Worm (Caenorhabditis elegans) whole organism, L1 larva: ENCODE data around the gene umps-1.
A peak's percentile ranks its signal among the peaks of the same experiment; 100 is the strongest.

Experiments
- Y116A8C.19 ChIP-seq: sonication (generic microtip); optimal IDR thresholded peaks from 2 replicates; lab custom pipeline; 2016; ENCODE audit warnings: missing compliant biosample characterization, missing genetic modification characterization, borderline replicate concordance
- alr-1 ChIP-seq: fragments of 200-800 bp; sonication (Bioruptor generic); optimal IDR thresholded peaks from 2 replicates; lab custom pipeline; 2018; ENCODE audit warnings: borderline replicate concordance, mild to moderate bottlenecking, missing genetic modification characterization, missing compliant biosample characterization
- aly-2 ChIP-seq: fragments of 150-350 bp; optimal IDR thresholded peaks from 2 replicates; lab custom pipeline; 2014; ENCODE audit warnings: missing biosample characterization, missing genetic modification characterization
- blmp-1 ChIP-seq: fragments of 150-350 bp; optimal IDR thresholded peaks from 2 replicates; lab custom pipeline; 2014; ENCODE audit warnings: missing biosample characterization, missing genetic modification characterization
- ceh-8 ChIP-seq: fragments of 200-800 bp; sonication (Bioruptor generic); optimal IDR thresholded peaks from 2 replicates; lab custom pipeline; 2018; ENCODE audit warnings: mild to moderate bottlenecking, missing genetic modification characterization, moderate library complexity, missing compliant biosample characterization
- ceh-82 ChIP-seq, 3 experiments: fragments of 150-350 bp in 1 of 3; sonication (generic microtip) in 2 of 3; optimal IDR thresholded peaks; 2 replicates each; lab custom pipeline; 2014 to 2017; ENCODE audit warnings: missing biosample characterization in 3 of 3, missing genetic modification characterization in 3 of 3
- ceh-90 ChIP-seq: sonication (generic microtip); optimal IDR thresholded peaks from 2 replicates; lab custom pipeline; 2016; ENCODE audit warnings: missing genetic modification characterization, missing compliant biosample characterization
- ces-1 ChIP-seq: fragments of 150-350 bp; optimal IDR thresholded peaks from 2 replicates; lab custom pipeline; 2014; ENCODE audit warnings: missing biosample characterization, missing genetic modification reagents, missing genetic modification characterization
- dpl-1 ChIP-seq, 3 experiments: fragments of 150-350 bp in 2 of 3; sonication (generic microtip) in 1 of 3; optimal IDR thresholded peaks; 2 replicates each; lab custom pipeline; 2014 to 2017; ENCODE audit warnings: missing biosample characterization in 3 of 3, missing genetic modification characterization in 3 of 3, missing genetic modification reagents in 3 of 3
- dsc-1 ChIP-seq: sonication (generic microtip); optimal IDR thresholded peaks from 2 replicates; lab custom pipeline; 2016; ENCODE audit warnings: mild to moderate bottlenecking, missing genetic modification characterization, missing compliant biosample characterization
- efl-1 ChIP-seq, 4 experiments: fragments of 150-350 bp; optimal IDR thresholded peaks in 3 of 4; peaks in 1 of 4; 1 replicate in 1 of 4; 2 replicates in 3 of 4; lab custom pipeline; 2014; ENCODE audit warnings: missing biosample characterization in 2 of 4, missing genetic modification characterization in 2 of 4, missing genetic modification reagents in 2 of 4
- efl-3 ChIP-seq: fragments of 200-800 bp; sonication (Bioruptor generic); optimal IDR thresholded peaks from 2 replicates; lab custom pipeline; 2018; ENCODE audit warnings: mild to moderate bottlenecking, missing genetic modification characterization, missing compliant biosample characterization
- egl-13 ChIP-seq: sonication (generic microtip); optimal IDR thresholded peaks from 2 replicates; lab custom pipeline; 2016; ENCODE audit warnings: missing genotype, missing genetic modification reagents, missing genetic modification characterization, missing compliant biosample characterization
- elt-3 ChIP-seq, 6 experiments: fragments of 150-350 bp in 1 of 6; sonication (generic microtip); optimal IDR thresholded peaks; 2 replicates each; lab custom pipeline; 2017 to 2018; ENCODE audit warnings: missing biosample characterization in 6 of 6, missing genetic modification characterization in 6 of 6, inconsistent platforms in 1 of 6
- fkh-10 ChIP-seq: sonication (generic microtip); optimal IDR thresholded peaks from 2 replicates; lab custom pipeline; 2017; ENCODE audit warnings: missing biosample characterization, missing genetic modification reagents, missing genetic modification characterization
- fkh-8 ChIP-seq: sonication (generic microtip); optimal IDR thresholded peaks from 2 replicates; lab custom pipeline; 2016; ENCODE audit warnings: mild to moderate bottlenecking, missing genetic modification characterization, missing compliant biosample characterization
- hlh-17 ChIP-seq: fragments of 200-800 bp; sonication (Bioruptor generic); optimal IDR thresholded peaks from 2 replicates; lab custom pipeline; 2018; ENCODE audit warnings: missing genetic modification characterization, mild to moderate bottlenecking, missing compliant biosample characterization, moderate library complexity, borderline replicate concordance
- hlh-4 ChIP-seq: sonication (generic microtip); optimal IDR thresholded peaks from 2 replicates; lab custom pipeline; 2016; ENCODE audit warnings: mild to moderate bottlenecking, missing genetic modification characterization, missing compliant biosample characterization
- jun-1 ChIP-seq: fragments of 150-350 bp; optimal IDR thresholded peaks from 2 replicates; lab custom pipeline; 2014; ENCODE audit warnings: missing biosample characterization, missing genetic modification reagents, missing genetic modification characterization
- lin-14 ChIP-seq: fragments of 200-800 bp; sonication (Bioruptor generic); optimal IDR thresholded peaks from 2 replicates; lab custom pipeline; 2018; ENCODE audit warnings: mild to moderate bottlenecking, missing genetic modification characterization, moderate library complexity, missing compliant biosample characterization
- lin-15B ChIP-seq: fragments of 150-350 bp; sonication (generic microtip); optimal IDR thresholded peaks from 3 replicates; lab custom pipeline; 2014; ENCODE audit warnings: missing biosample characterization, missing genetic modification characterization
- lin-39 ChIP-seq: fragments of 150-350 bp; optimal IDR thresholded peaks from 2 replicates; lab custom pipeline; 2014; ENCODE audit warnings: missing biosample characterization, missing genetic modification reagents, missing genetic modification characterization
- lsy-2 ChIP-seq, 2 experiments: fragments of 150-350 bp; optimal IDR thresholded peaks; 2 replicates each; lab custom pipeline; 2014; ENCODE audit warnings: missing biosample characterization in 2 of 2, missing genetic modification characterization in 2 of 2
- mab-9 ChIP-seq: fragments of 200-800 bp; sonication (Bioruptor generic); IDR thresholded peaks from 2 replicates; pipeline ENCODE4 v1.3.6; 2022; ENCODE audit warnings: missing genetic modification reagents, missing genetic modification characterization, missing compliant biosample characterization
- mef-2 ChIP-seq: fragments of 150-350 bp; optimal IDR thresholded peaks from 2 replicates; lab custom pipeline; 2014; ENCODE audit warnings: missing biosample characterization, missing genetic modification characterization
- nhr-19 ChIP-seq: fragments of 200-800 bp; sonication (Bioruptor generic); conservative IDR thresholded peaks from 2 replicates; pipeline ENCODE4 v1.3.6; 2022; ENCODE audit warnings: missing genetic modification characterization, missing compliant biosample characterization
- nhr-237 ChIP-seq: fragments of 150-350 bp; optimal IDR thresholded peaks from 2 replicates; lab custom pipeline; 2014; ENCODE audit warnings: missing biosample characterization, missing genetic modification characterization
- nhr-71 ChIP-seq: sonication (generic microtip); optimal IDR thresholded peaks from 2 replicates; lab custom pipeline; 2016; ENCODE audit warnings: mild to moderate bottlenecking, missing genetic modification characterization, moderate library complexity, missing compliant biosample characterization
- nhr-76 ChIP-seq: sonication (generic microtip); optimal IDR thresholded peaks from 2 replicates; lab custom pipeline; 2017; ENCODE audit warnings: missing biosample characterization, missing genetic modification characterization
- nhr-85 ChIP-seq: sonication (generic microtip); peaks from one replicate; lab custom pipeline; 2016; ENCODE audit warnings: missing genetic modification characterization, inconsistent platforms, missing compliant biosample characterization
- nhr-90 ChIP-seq: sonication (generic microtip); optimal IDR thresholded peaks from 2 replicates; lab custom pipeline; 2016; ENCODE audit warnings: mild to moderate bottlenecking, missing genetic modification characterization, missing compliant biosample characterization; ENCODE audit not compliant: poor library complexity
- pag-3 ChIP-seq: sonication (generic microtip); optimal IDR thresholded peaks from 2 replicates; lab custom pipeline; 2017; ENCODE audit warnings: missing genetic modification characterization, mild to moderate bottlenecking, missing compliant biosample characterization, antibody characterized with exemption, borderline replicate concordance; ENCODE audit not compliant: insufficient read depth
- pax-3 ChIP-seq: fragments of 200-800 bp; sonication (Bioruptor generic); optimal IDR thresholded peaks from 2 replicates; lab custom pipeline; 2018; ENCODE audit warnings: mild to moderate bottlenecking, missing genetic modification characterization, moderate library complexity, missing compliant biosample characterization
- snpc-4 ChIP-seq: fragments of 150-350 bp; optimal IDR thresholded peaks from 2 replicates; lab custom pipeline; 2014; ENCODE audit warnings: missing biosample characterization, missing genetic modification characterization
- snu-23 ChIP-seq: sonication (generic microtip); optimal IDR thresholded peaks from 2 replicates; lab custom pipeline; 2016; ENCODE audit warnings: missing genetic modification characterization, missing compliant biosample characterization
- sptf-1 ChIP-seq: fragments of 150-350 bp; optimal IDR thresholded peaks from 2 replicates; lab custom pipeline; 2014; ENCODE audit warnings: missing biosample characterization, missing genetic modification characterization
- sup-37 ChIP-seq: fragments of 200-800 bp; sonication (Bioruptor generic); optimal IDR thresholded peaks from 2 replicates; lab custom pipeline; 2018; ENCODE audit warnings: mild to moderate bottlenecking, missing genetic modification characterization, missing compliant biosample characterization
- swsn-7 ChIP-seq: sonication (generic microtip); optimal IDR thresholded peaks from 2 replicates; lab custom pipeline; 2016; ENCODE audit warnings: missing genetic modification characterization, missing compliant biosample characterization
- tbx-2 ChIP-seq: sonication (generic microtip); optimal IDR thresholded peaks from 2 replicates; lab custom pipeline; 2016; ENCODE audit warnings: missing genetic modification characterization, missing compliant biosample characterization
- tlp-1 ChIP-seq: fragments of 150-350 bp; optimal IDR thresholded peaks from 2 replicates; lab custom pipeline; 2014; ENCODE audit warnings: missing biosample characterization, missing genetic modification characterization
- unc-62 ChIP-seq: fragments of 150-350 bp; optimal IDR thresholded peaks from 2 replicates; lab custom pipeline; 2014; ENCODE audit warnings: missing biosample characterization, missing genetic modification reagents, missing genetic modification characterization
- unc-86 ChIP-seq: sonication (generic microtip); optimal IDR thresholded peaks from 2 replicates; lab custom pipeline; 2016; ENCODE audit warnings: missing genetic modification characterization, missing compliant biosample characterization
- xbp-1 ChIP-seq: sonication (generic microtip); optimal IDR thresholded peaks from 2 replicates; lab custom pipeline; 2016; ENCODE audit warnings: missing genetic modification characterization, missing compliant biosample characterization
- zag-1 ChIP-seq: fragments of 150-350 bp; optimal IDR thresholded peaks from 2 replicates; lab custom pipeline; 2014; ENCODE audit warnings: missing biosample characterization, missing genetic modification characterization

The umps-1 gene

DNA sequence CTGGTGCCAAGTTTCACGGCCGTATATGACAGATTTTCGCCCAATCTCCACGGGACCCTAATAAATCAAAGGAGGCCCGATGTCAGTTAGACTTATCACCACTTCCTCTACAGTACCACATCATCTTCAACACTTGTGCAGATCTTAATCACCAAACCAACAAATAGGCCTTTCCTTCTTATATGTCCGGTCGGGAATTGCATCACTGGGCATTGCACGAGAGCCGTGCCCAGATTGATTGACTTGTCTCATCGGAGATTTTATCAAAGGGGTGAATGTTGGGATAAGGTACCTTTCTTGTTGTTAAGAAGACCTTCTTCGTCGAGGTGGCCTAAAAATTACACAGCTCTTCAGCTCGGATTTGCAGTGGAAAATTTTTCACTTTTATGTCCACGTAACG, 12.7 kb downstream of the umps-1 start:
- TF ChIP-seq fkh-10 (GFP tag; lab: Kevin White, UChicago) = no peak
- peak; percentile 36 for TF ChIP-seq nhr-85 (tag; lab: Kevin White, UChicago)
- no peak for TF ChIP-seq efl-1 (optimal IDR thresholded peaks at IDR 0.05; lab: Kevin White, UChicago)
- peak in 1 of 2 experiments; percentile 20 for TF ChIP-seq efl-1 (GFP tag; optimal IDR thresholded peaks at IDR 0.05 in 1 of 2; lab: Kevin White, UChicago)

DNA sequence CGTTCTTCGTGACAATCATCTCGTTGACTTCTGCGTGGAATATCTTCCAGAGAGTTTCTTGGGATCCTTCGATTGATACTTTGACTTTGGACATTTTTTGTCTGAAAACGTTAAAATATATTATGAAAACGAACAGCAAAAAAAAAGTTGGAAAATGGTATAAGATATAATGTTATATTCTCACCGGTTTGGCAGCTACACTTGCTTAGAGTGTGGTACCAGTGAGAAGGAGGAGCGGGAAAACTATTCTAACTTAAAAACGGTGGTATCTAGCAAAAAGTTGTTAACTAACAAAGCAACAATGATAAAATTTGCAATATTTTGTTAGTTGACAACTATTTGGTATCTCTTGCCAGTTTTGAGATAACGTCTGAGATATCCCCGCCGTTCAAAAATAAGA, 15.7 kb downstream of the umps-1 start, which contains the start of gene tbx-9:
Gene tbx-9 (minus strand): TSS at position 101 of the 400 bp plus-strand sequence.
- TF ChIP-seq pag-3 (tag; lab: Kevin White, UChicago) (no peak), hlh-17 (no peak), ces-1 (no peak), tbx-2 (tag; lab: Kevin White, UChicago) (no peak), nhr-76 (tag; lab: Kevin White, UChicago) (no peak), egl-13 (tag; lab: Kevin White, UChicago) (no peak), mab-9 (GFP tag; lab: Robert Waterston, UW) (no peak), aly-2 (tag; lab: Kevin White, UChicago) (no peak), unc-86 (no peak), zag-1 (no peak), sptf-1 (tag; lab: Kevin White, UChicago) (no peak), lin-14 (GFP tag; lab: Kevin White, UChicago) (no peak)

DNA sequence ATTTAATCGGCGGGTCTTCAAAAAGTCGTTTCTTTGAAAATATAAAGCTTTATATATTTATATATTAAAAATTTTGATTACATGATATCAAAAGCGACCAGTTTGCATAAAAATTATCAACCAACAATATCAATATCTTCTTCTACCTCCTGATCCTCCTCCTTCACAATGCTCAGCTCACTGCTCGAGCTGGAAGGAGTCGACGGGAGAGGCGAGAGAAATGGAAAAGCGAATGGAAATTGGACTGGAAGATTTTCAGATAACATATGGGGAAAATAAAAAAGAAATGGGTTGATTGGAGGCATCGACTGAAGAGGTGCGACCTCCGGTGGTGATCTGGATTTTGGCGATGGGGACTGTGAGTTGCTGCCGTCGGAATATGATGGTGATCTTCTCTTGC, 17.5 kb downstream of the umps-1 start:
- no peak for TF ChIP-seq ceh-8 (GFP tag; lab: Kevin White, UChicago)
- no peak for TF ChIP-seq efl-1 (optimal IDR thresholded peaks at IDR 0.05; lab: Kevin White, UChicago)
- TF ChIP-seq efl-1 (GFP tag; optimal IDR thresholded peaks at IDR 0.05 in 1 of 2; lab: Kevin White, UChicago) = peak in 1 of 2 experiments; percentile 56
- TF ChIP-seq lin-39 (tag; lab: Kevin White, UChicago) = no peak
- no peak for TF ChIP-seq unc-62 (GFP tag; lab: Kevin White, UChicago)
- TF ChIP-seq nhr-71 (tag; lab: Kevin White, UChicago) = no peak
- no peak for TF ChIP-seq mef-2 (tag; lab: Kevin White, UChicago)

DNA sequence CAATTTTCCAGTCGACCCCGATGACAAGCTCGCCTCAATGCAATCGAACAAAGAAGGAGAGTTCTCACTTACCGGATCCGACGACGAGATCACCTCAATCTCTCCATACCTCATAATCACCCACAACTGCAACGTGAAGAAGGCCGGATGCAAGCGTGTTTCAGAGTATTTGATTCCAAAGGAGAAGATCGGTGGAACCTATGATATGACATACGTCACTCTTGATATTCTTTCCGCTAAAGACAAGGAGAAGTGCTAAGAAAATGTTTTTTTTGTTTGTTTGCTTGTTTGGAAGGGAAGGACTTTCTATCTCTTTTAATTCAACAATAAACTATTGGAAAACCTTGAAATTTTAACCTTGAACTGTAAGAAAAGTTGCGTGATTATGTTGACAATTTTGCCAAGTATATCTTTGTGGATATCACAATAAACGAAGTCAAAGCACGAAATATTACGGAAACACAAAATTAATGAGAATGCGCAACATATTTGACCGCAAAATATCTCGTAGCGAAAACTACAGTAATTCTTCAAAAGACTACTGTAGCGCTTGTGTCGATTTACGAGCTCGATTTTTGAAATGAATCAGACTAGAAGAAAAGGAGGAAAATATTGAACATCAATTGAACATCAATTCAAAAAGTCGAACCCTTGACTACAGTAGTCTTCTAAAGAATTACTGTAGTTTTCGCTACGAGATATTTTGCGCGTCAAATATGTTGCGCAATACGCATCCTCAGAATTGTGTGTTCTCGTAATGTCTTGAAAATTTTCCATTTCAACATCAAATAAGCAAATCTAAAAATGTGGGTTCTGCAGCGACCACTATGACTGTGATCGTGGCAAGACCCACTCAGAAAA, 18.2 kb downstream of the umps-1 start:
- TF ChIP-seq nhr-237 (tag; lab: Kevin White, UChicago) (no peak), snpc-4 (no peak), dsc-1 (tag; lab: Kevin White, UChicago) (no peak), jun-1 (tag; lab: Kevin White, UChicago) (no peak), nhr-19 (GFP tag; lab: Robert Waterston, UW) (no peak), xbp-1 (tag; lab: Kevin White, UChicago) (no peak), snu-23 (peak; percentile 27), mef-2 (tag; lab: Kevin White, UChicago) (no peak), ceh-82 (tag; optimal IDR thresholded peaks at IDR 0.05; lab: Kevin White, UChicago) (no peak), dpl-1 (GFP tag; optimal IDR thresholded peaks at IDR 0.05; lab: Kevin White, UChicago) (no peak), tlp-1 (tag; lab: Kevin White, UChicago) (no peak), nhr-90 (tag; lab: Kevin White, UChicago) (peak; percentile 37), Y116A8C.19 (no peak), fkh-8 (tag; lab: Kevin White, UChicago) (no peak), sup-37 (GFP tag; lab: Kevin White, UChicago) (no peak), blmp-1 (peak; percentile 25), efl-3 (GFP tag; lab: Kevin White, UChicago) (no peak), aly-2 (tag; lab: Kevin White, UChicago) (no peak), unc-62 (GFP tag; lab: Kevin White, UChicago) (no peak), pax-3 (tag; lab: Kevin White, UChicago) (no peak), alr-1 (tag; lab: Kevin White, UChicago) (no peak), nhr-71 (tag; lab: Kevin White, UChicago) (peak; percentile 37), ceh-90 (tag; lab: Kevin White, UChicago) (no peak), swsn-7 (no peak), lsy-2 (tag; optimal IDR thresholded peaks at IDR 0.05; lab: Kevin White, UChicago) (no peak), hlh-4 (tag; lab: Kevin White, UChicago) (no peak), lin-15B (tag; lab: Kevin White, UChicago) (no peak), elt-3 (tag; optimal IDR thresholded peaks at IDR 0.05; lab: Kevin White, UChicago) (peak in 1 of 6 experiments; percentile 67)
